Fruit fly (Drosophila melanogaster): ENCODE results near the gene CG43844.

The CG43844 gene

dm6 chr3R:21899170-21899575 is 9.8 kb downstream of the CG43844 start (continued):
- TF ChIP-seq acj6 (GFP tag; optimal IDR thresholded peaks at IDR 0.05) (peak; percentile 57), Eip78C (GFP tag) (peak; percentile 92), CG1621 (tag; optimal IDR thresholded peaks at IDR 0.05) (peak; percentile 47), fd59A (GFP tag; optimal IDR thresholded peaks at IDR 0.05) (peak; percentile 64), CG31627 (GFP tag; optimal IDR thresholded peaks at IDR 0.05) (peak; percentile 41), fd85E (GFP tag; optimal IDR thresholded peaks at IDR 0.05) (no peak), Hr39 (GFP tag; optimal IDR thresholded peaks at IDR 0.05) (peak; percentile 44), Sox102F (GFP tag; optimal IDR thresholded peaks at IDR 0.05) (peak; percentile 37), Blimp-1 (GFP tag; optimal IDR thresholded peaks at IDR 0.05) (no peak), CG6854 (GFP tag; optimal IDR thresholded peaks at IDR 0.05) (peak; percentile 17), esn (GFP tag; optimal IDR thresholded peaks at IDR 0.05) (peak; percentile 71), CG16779 (tag; optimal IDR thresholded peaks at IDR 0.05) (peak; percentile 51), CG8319 (GFP tag; optimal IDR thresholded peaks at IDR 0.05) (peak; percentile 61), topi (GFP tag; optimal IDR thresholded peaks at IDR 0.05) (peak; percentile 70), CG10669 (GFP tag; optimal IDR thresholded peaks at IDR 0.05) (peak; percentile 82), CG6276 (GFP tag; optimal IDR thresholded peaks at IDR 0.05) (peak; percentile 54), Lpt (GFP tag; optimal IDR thresholded peaks at IDR 0.05) (peak; percentile 50), CG6792 (GFP tag; optimal IDR thresholded peaks at IDR 0.05) (peak; percentile 60), CG4318 (GFP tag; optimal IDR thresholded peaks at IDR 0.05) (peak; percentile 43), dac (GFP tag; optimal IDR thresholded peaks at IDR 0.05) (peak; percentile 12), salr (GFP tag; optimal IDR thresholded peaks at IDR 0.05) (peak in 1 of 2 experiments; percentile 54), Smox (GFP tag; optimal IDR thresholded peaks at IDR 0.05) (peak; percentile 61), Eip75B (GFP tag; optimal IDR thresholded peaks at IDR 0.05) (peak; percentile 73), CG32006 (GFP tag; optimal IDR thresholded peaks at IDR 0.05) (peak; percentile 69), Sox14 (GFP tag; optimal IDR thresholded peaks at IDR 0.05) (peak; percentile 59), Sox15 (GFP tag; optimal IDR thresholded peaks at IDR 0.05) (no peak), ss (GFP tag; optimal IDR thresholded peaks at IDR 0.05) (peak; percentile 66 to 74), Met (GFP tag; optimal IDR thresholded peaks at IDR 0.05) (peak; percentile 55), CG6163 (GFP tag; IDR thresholded peaks at IDR 0.05) (peak; percentile 72)

dm6 chr3R:21904345-21904744 is 15.0 kb downstream of the CG43844 start:
- TF ChIP-seq Hr38 (GFP tag; optimal IDR thresholded peaks at IDR 0.05) (no peak), Eip93F (GFP tag; optimal IDR thresholded peaks at IDR 0.05) (no peak), CG1621 (tag; optimal IDR thresholded peaks at IDR 0.05) (peak; percentile 24), Hr39 (GFP tag; optimal IDR thresholded peaks at IDR 0.05) (peak; percentile 3), ss (GFP tag; optimal IDR thresholded peaks at IDR 0.05) (peak in 1 of 2 experiments; percentile 24), esn (GFP tag; optimal IDR thresholded peaks at IDR 0.05) (peak; percentile 19), Blimp-1 (GFP tag; optimal IDR thresholded peaks at IDR 0.05) (no peak), CG10669 (GFP tag; optimal IDR thresholded peaks at IDR 0.05) (peak; percentile 2), CG31627 (GFP tag; optimal IDR thresholded peaks at IDR 0.05) (peak; percentile 15), CG11294 (GFP tag; IDR thresholded peaks at IDR 0.05) (no peak), Gug (GFP tag; IDR thresholded peaks at IDR 0.05) (no peak)

dm6 chr3R:21905615-21906014 is 16.3 kb downstream of the CG43844 start:
- TF ChIP-seq CG6854 (GFP tag; optimal IDR thresholded peaks at IDR 0.05) (peak; percentile 67), Hr4 (GFP tag; optimal IDR thresholded peaks at IDR 0.05) (peak; percentile 90), Sox15 (GFP tag; optimal IDR thresholded peaks at IDR 0.05) (peak; percentile 43), dsx (GFP tag; optimal IDR thresholded peaks at IDR 0.05; ENCODE audit: poor library complexity, severe bottlenecking) (peak; percentile 88), CG3919 (GFP tag; optimal IDR thresholded peaks at IDR 0.05) (peak; percentile 87), Ets21C (GFP tag; optimal IDR thresholded peaks at IDR 0.05) (peak; percentile 30), net (GFP tag; optimal IDR thresholded peaks at IDR 0.05) (peak; percentile 79), CG1621 (tag; optimal IDR thresholded peaks at IDR 0.05) (peak; percentile 79), Eip93F (GFP tag; optimal IDR thresholded peaks at IDR 0.05) (no peak), pdm3 (GFP tag; optimal IDR thresholded peaks at IDR 0.05) (peak; percentile 82), Sox14 (GFP tag; optimal IDR thresholded peaks at IDR 0.05) (peak; percentile 82), CG32006 (GFP tag; optimal IDR thresholded peaks at IDR 0.05) (peak; percentile 95), CG9139 (GFP tag; optimal IDR thresholded peaks at IDR 0.05) (peak; percentile 81), Met (GFP tag; optimal IDR thresholded peaks at IDR 0.05) (peak; percentile 78), acj6 (GFP tag; optimal IDR thresholded peaks at IDR 0.05) (peak; percentile 85), OdsH (GFP tag; optimal IDR thresholded peaks at IDR 0.05) (peak; percentile 88), Hr38 (GFP tag; optimal IDR thresholded peaks at IDR 0.05) (no peak), CG8319 (GFP tag; optimal IDR thresholded peaks at IDR 0.05) (peak; percentile 57), fd85E (GFP tag; optimal IDR thresholded peaks at IDR 0.05) (no peak), CG6792 (GFP tag; optimal IDR thresholded peaks at IDR 0.05) (peak; percentile 77), Sox102F (GFP tag; optimal IDR thresholded peaks at IDR 0.05) (peak; percentile 72), ss (GFP tag; optimal IDR thresholded peaks at IDR 0.05) (peak; percentile 73 to 89), Eip78C (GFP tag) (peak; percentile 96), esn (GFP tag; optimal IDR thresholded peaks at IDR 0.05) (peak; percentile 79), Hr39 (GFP tag; optimal IDR thresholded peaks at IDR 0.05) (peak; percentile 43), eg (GFP tag; IDR thresholded peaks at IDR 0.05) (peak; percentile 90), CG11902 (GFP tag; optimal IDR thresholded peaks at IDR 0.05) (peak; percentile 44), CG11294 (GFP tag; IDR thresholded peaks at IDR 0.05) (peak; percentile 60), CG3032 (tag; optimal IDR thresholded peaks at IDR 0.05) (peak; percentile 89), topi (GFP tag; optimal IDR thresholded peaks at IDR 0.05) (peak; percentile 73), Lpt (GFP tag; optimal IDR thresholded peaks at IDR 0.05) (peak; percentile 89)

Measured in whole organism, prepupa.